Fruit fly (Drosophila melanogaster): Measurements from ENCODE around the gene Stam.

Gene Stam

dm6 chr2L:10851336-10851862 lies 6.9 kb upstream of the Stam start:
- no peak for TF ChIP-seq insv (optimal IDR thresholded peaks at IDR 0.05)
- no peak for TF ChIP-seq Sin3A (optimal IDR thresholded peaks at IDR 0.05)
- no peak for TF ChIP-seq Myc (optimal IDR thresholded peaks at IDR 0.05)
- no peak for TF ChIP-seq psq (optimal IDR thresholded peaks at IDR 0.05)
- TF ChIP-seq ttk (optimal IDR thresholded peaks at IDR 0.05): no peak
- no peak for TF ChIP-seq h (optimal IDR thresholded peaks at IDR 0.05)

- no peak for TF ChIP-seq psq (optimal IDR thresholded peaks at IDR 0.05)
- no peak for TF ChIP-seq ttk (optimal IDR thresholded peaks at IDR 0.05)
- TF ChIP-seq insv (optimal IDR thresholded peaks at IDR 0.05): no peak
- TF ChIP-seq Sin3A (optimal IDR thresholded peaks at IDR 0.05): no peak
- no peak for TF ChIP-seq h (optimal IDR thresholded peaks at IDR 0.05)
- no peak for TF ChIP-seq Myc (optimal IDR thresholded peaks at IDR 0.05)
Observed at dm6 chr2L:10856328-10856942, 1.9 kb upstream of the Stam start, which contains the start of gene Dnz1. Gene Dnz1 (minus strand): TSS chr2L:10856644.

- TF ChIP-seq ttk (optimal IDR thresholded peaks at IDR 0.05): no peak
- no peak for TF ChIP-seq insv (optimal IDR thresholded peaks at IDR 0.05)
- TF ChIP-seq Sin3A (optimal IDR thresholded peaks at IDR 0.05): no peak
- TF ChIP-seq h (optimal IDR thresholded peaks at IDR 0.05): no peak
- TF ChIP-seq psq (optimal IDR thresholded peaks at IDR 0.05): no peak
- no peak for TF ChIP-seq Myc (optimal IDR thresholded peaks at IDR 0.05)
Observed at dm6 chr2L:10869867-10870266, 11.5 kb downstream of the Stam start, which contains the start of gene CG12517. Gene CG12517 (plus strand): TSS chr2L:10870167.

- TF ChIP-seq insv (optimal IDR thresholded peaks at IDR 0.05) (no peak), ttk (optimal IDR thresholded peaks at IDR 0.05) (no peak), Myc (optimal IDR thresholded peaks at IDR 0.05) (no peak), psq (optimal IDR thresholded peaks at IDR 0.05) (no peak), Sin3A (optimal IDR thresholded peaks at IDR 0.05) (no peak), h (optimal IDR thresholded peaks at IDR 0.05) (no peak)
Observed at dm6 chr2L:10888827-10889226, 30.5 kb downstream of the Stam start, which contains the start of gene CG14071. Gene CG14071 (minus strand): TSS chr2L:10888927.

dm6 chr2L:10901685-10902084 lies 43.3 kb downstream of the Stam start, which contains the start of gene CG14070:
Gene CG14070 (minus strand): TSS chr2L:10901785.
- no peak for TF ChIP-seq Myc (optimal IDR thresholded peaks at IDR 0.05)
- no peak for TF ChIP-seq Sin3A (optimal IDR thresholded peaks at IDR 0.05)
- TF ChIP-seq psq (optimal IDR thresholded peaks at IDR 0.05): no peak
- no peak for TF ChIP-seq ttk (optimal IDR thresholded peaks at IDR 0.05)
- no peak for TF ChIP-seq h (optimal IDR thresholded peaks at IDR 0.05)
- TF ChIP-seq insv (optimal IDR thresholded peaks at IDR 0.05): no peak

- TF ChIP-seq ttk (optimal IDR thresholded peaks at IDR 0.05) (no peak), h (optimal IDR thresholded peaks at IDR 0.05) (no peak), Sin3A (optimal IDR thresholded peaks at IDR 0.05) (no peak), Myc (optimal IDR thresholded peaks at IDR 0.05) (no peak), insv (optimal IDR thresholded peaks at IDR 0.05) (no peak), psq (optimal IDR thresholded peaks at IDR 0.05) (no peak)
Observed at dm6 chr2L:10908793-10909192, 50.5 kb downstream of the Stam start, which contains the start of gene CG7309. Gene CG7309 (minus strand): TSS chr2L:10908893.

- TF ChIP-seq psq (optimal IDR thresholded peaks at IDR 0.05) (no peak), Sin3A (optimal IDR thresholded peaks at IDR 0.05) (no peak), ttk (optimal IDR thresholded peaks at IDR 0.05) (no peak), insv (optimal IDR thresholded peaks at IDR 0.05) (no peak), h (optimal IDR thresholded peaks at IDR 0.05) (no peak), Myc (optimal IDR thresholded peaks at IDR 0.05) (no peak)
Observed at dm6 chr2L:10910548-10910947, 52.2 kb downstream of the Stam start, which contains the start of gene CG14069. Gene CG14069 (minus strand): TSS chr2L:10910648.

Measured in Kc167 (cell line).